Worm (Caenorhabditis elegans) whole organism, L1 larva: ENCODE results near the gene unc-130.

ENCODE experiments used
- C34B4.2 ChIP-seq: sonication (generic microtip); optimal IDR thresholded peaks from 2 replicates; lab custom pipeline; 2017; ENCODE audit warnings: mild to moderate bottlenecking, missing genetic modification characterization, missing compliant biosample characterization
- F16B12.6 ChIP-seq: fragments of 150-350 bp; optimal IDR thresholded peaks from 2 replicates; lab custom pipeline; 2014; ENCODE audit warnings: missing biosample characterization, missing genetic modification characterization
- aly-2 ChIP-seq: fragments of 150-350 bp; optimal IDR thresholded peaks from 2 replicates; lab custom pipeline; 2014; ENCODE audit warnings: missing biosample characterization, missing genetic modification characterization
- ceh-8 ChIP-seq: fragments of 200-800 bp; sonication (Bioruptor generic); optimal IDR thresholded peaks from 2 replicates; lab custom pipeline; 2018; ENCODE audit warnings: mild to moderate bottlenecking, missing genetic modification characterization, moderate library complexity, missing compliant biosample characterization
- ceh-82 ChIP-seq, 3 experiments: fragments of 150-350 bp in 1 of 3; sonication (generic microtip) in 2 of 3; optimal IDR thresholded peaks; 2 replicates each; lab custom pipeline; 2014 to 2017; ENCODE audit warnings: missing biosample characterization in 3 of 3, missing genetic modification characterization in 3 of 3
- ceh-88 ChIP-seq: fragments of 200-800 bp; sonication (Bioruptor generic); IDR thresholded peaks from 2 replicates; pipeline ENCODE4 v1.3.6; 2022; ENCODE audit warnings: missing genetic modification characterization, missing compliant biosample characterization
- dpl-1 ChIP-seq, 3 experiments: fragments of 150-350 bp in 2 of 3; sonication (generic microtip) in 1 of 3; optimal IDR thresholded peaks; 2 replicates each; lab custom pipeline; 2014 to 2017; ENCODE audit warnings: missing biosample characterization in 3 of 3, missing genetic modification characterization in 3 of 3, missing genetic modification reagents in 3 of 3
- dsc-1 ChIP-seq: sonication (generic microtip); optimal IDR thresholded peaks from 2 replicates; lab custom pipeline; 2016; ENCODE audit warnings: mild to moderate bottlenecking, missing genetic modification characterization, missing compliant biosample characterization
- efl-1 ChIP-seq, 4 experiments: fragments of 150-350 bp; optimal IDR thresholded peaks in 3 of 4; peaks in 1 of 4; 1 replicate in 1 of 4; 2 replicates in 3 of 4; lab custom pipeline; 2014; ENCODE audit warnings: missing biosample characterization in 2 of 4, missing genetic modification characterization in 2 of 4, missing genetic modification reagents in 2 of 4
- egl-27 ChIP-seq, 2 experiments: fragments of 150-350 bp in 1 of 2; sonication (generic microtip); optimal IDR thresholded peaks; 3 replicates each; lab custom pipeline; 2017 to 2018; ENCODE audit warnings: missing biosample characterization in 2 of 2, missing genetic modification characterization in 2 of 2, missing genetic modification reagents in 2 of 2
- elt-3 ChIP-seq, 6 experiments: fragments of 150-350 bp in 1 of 6; sonication (generic microtip); optimal IDR thresholded peaks; 2 replicates each; lab custom pipeline; 2017 to 2018; ENCODE audit warnings: missing biosample characterization in 6 of 6, missing genetic modification characterization in 6 of 6, inconsistent platforms in 1 of 6
- fkh-10 ChIP-seq: sonication (generic microtip); optimal IDR thresholded peaks from 2 replicates; lab custom pipeline; 2017; ENCODE audit warnings: missing biosample characterization, missing genetic modification reagents, missing genetic modification characterization
- grh-1 ChIP-seq: fragments of 200-800 bp; sonication (Bioruptor generic); IDR thresholded peaks from 2 replicates; pipeline ENCODE4 v1.3.6; 2022; ENCODE audit warnings: missing genetic modification reagents, missing genetic modification characterization, missing compliant biosample characterization
- hpl-2 ChIP-seq: fragments of 150-350 bp; optimal IDR thresholded peaks from 2 replicates; lab custom pipeline; 2014; ENCODE audit warnings: missing biosample characterization, missing genetic modification reagents, missing genetic modification characterization
- lin-13 ChIP-seq: fragments of 150-350 bp; optimal IDR thresholded peaks from 2 replicates; lab custom pipeline; 2014; ENCODE audit warnings: missing biosample characterization, missing genetic modification reagents, missing genetic modification characterization
- lin-14 ChIP-seq: fragments of 200-800 bp; sonication (Bioruptor generic); optimal IDR thresholded peaks from 2 replicates; lab custom pipeline; 2018; ENCODE audit warnings: mild to moderate bottlenecking, missing genetic modification characterization, moderate library complexity, missing compliant biosample characterization
- lin-35 ChIP-seq, 2 experiments: fragments of 150-350 bp; optimal IDR thresholded peaks; 2 replicates each; lab custom pipeline; 2014; ENCODE audit warnings: missing biosample characterization in 2 of 2, missing genetic modification characterization in 2 of 2, missing genetic modification reagents in 2 of 2
- lir-3 ChIP-seq: sonication (generic microtip); optimal IDR thresholded peaks from 2 replicates; lab custom pipeline; 2016; ENCODE audit warnings: mild to moderate bottlenecking, missing genetic modification characterization, moderate library complexity, missing compliant biosample characterization; ENCODE audit not compliant: poor library complexity
- lsy-2 ChIP-seq, 2 experiments: fragments of 150-350 bp; optimal IDR thresholded peaks; 2 replicates each; lab custom pipeline; 2014; ENCODE audit warnings: missing biosample characterization in 2 of 2, missing genetic modification characterization in 2 of 2
- mef-2 ChIP-seq: fragments of 150-350 bp; optimal IDR thresholded peaks from 2 replicates; lab custom pipeline; 2014; ENCODE audit warnings: missing biosample characterization, missing genetic modification characterization
- mep-1 ChIP-seq: fragments of 150-350 bp; optimal IDR thresholded peaks from 2 replicates; lab custom pipeline; 2014; ENCODE audit warnings: missing biosample characterization, missing genetic modification characterization
- nhr-11 ChIP-seq: fragments of 150-350 bp; optimal IDR thresholded peaks from 2 replicates; lab custom pipeline; 2014; ENCODE audit warnings: missing biosample characterization, missing genetic modification characterization
- nhr-19 ChIP-seq: fragments of 200-800 bp; sonication (Bioruptor generic); conservative IDR thresholded peaks from 2 replicates; pipeline ENCODE4 v1.3.6; 2022; ENCODE audit warnings: missing genetic modification characterization, missing compliant biosample characterization
- nhr-20 ChIP-seq: sonication (generic microtip); optimal IDR thresholded peaks from 2 replicates; lab custom pipeline; 2016; ENCODE audit warnings: mild to moderate bottlenecking, missing genetic modification characterization, missing compliant biosample characterization
- nhr-47 ChIP-seq: sonication (generic microtip); optimal IDR thresholded peaks from 2 replicates; lab custom pipeline; 2016; ENCODE audit warnings: mild to moderate bottlenecking, missing genetic modification characterization, moderate library complexity, missing compliant biosample characterization
- nhr-71 ChIP-seq: sonication (generic microtip); optimal IDR thresholded peaks from 2 replicates; lab custom pipeline; 2016; ENCODE audit warnings: mild to moderate bottlenecking, missing genetic modification characterization, moderate library complexity, missing compliant biosample characterization
- nhr-77 ChIP-seq: fragments of 150-350 bp; optimal IDR thresholded peaks from 2 replicates; lab custom pipeline; 2014; ENCODE audit warnings: missing biosample characterization, missing genetic modification characterization
- nhr-85 ChIP-seq: sonication (generic microtip); peaks from one replicate; lab custom pipeline; 2016; ENCODE audit warnings: missing genetic modification characterization, inconsistent platforms, missing compliant biosample characterization
- pax-3 ChIP-seq: fragments of 200-800 bp; sonication (Bioruptor generic); optimal IDR thresholded peaks from 2 replicates; lab custom pipeline; 2018; ENCODE audit warnings: mild to moderate bottlenecking, missing genetic modification characterization, moderate library complexity, missing compliant biosample characterization
- pqm-1 ChIP-seq: sonication (generic microtip); optimal IDR thresholded peaks from 3 replicates; lab custom pipeline; 2017; ENCODE audit warnings: missing biosample characterization, missing genetic modification characterization
- rnt-1 ChIP-seq: sonication (generic microtip); optimal IDR thresholded peaks from 2 replicates; lab custom pipeline; 2016; ENCODE audit warnings: mild to moderate bottlenecking, missing genetic modification characterization, moderate library complexity, missing compliant biosample characterization
- skn-1 ChIP-seq: fragments of 150-350 bp; optimal IDR thresholded peaks from 2 replicates; lab custom pipeline; 2014; ENCODE audit warnings: missing biosample characterization, missing genetic modification characterization
- snu-23 ChIP-seq: sonication (generic microtip); optimal IDR thresholded peaks from 2 replicates; lab custom pipeline; 2016; ENCODE audit warnings: missing genetic modification characterization, missing compliant biosample characterization
- swsn-7 ChIP-seq: sonication (generic microtip); optimal IDR thresholded peaks from 2 replicates; lab custom pipeline; 2016; ENCODE audit warnings: missing genetic modification characterization, missing compliant biosample characterization
- tbx-2 ChIP-seq: sonication (generic microtip); optimal IDR thresholded peaks from 2 replicates; lab custom pipeline; 2016; ENCODE audit warnings: missing genetic modification characterization, missing compliant biosample characterization
- unc-86 ChIP-seq: sonication (generic microtip); optimal IDR thresholded peaks from 2 replicates; lab custom pipeline; 2016; ENCODE audit warnings: missing genetic modification characterization, missing compliant biosample characterization
- unc-98 ChIP-seq: fragments of 200-800 bp; sonication (Bioruptor generic); IDR thresholded peaks from 2 replicates; pipeline ENCODE4 v1.3.6; 2022; ENCODE audit warnings: missing genetic modification characterization, missing compliant biosample characterization

The unc-130 gene

DNA sequence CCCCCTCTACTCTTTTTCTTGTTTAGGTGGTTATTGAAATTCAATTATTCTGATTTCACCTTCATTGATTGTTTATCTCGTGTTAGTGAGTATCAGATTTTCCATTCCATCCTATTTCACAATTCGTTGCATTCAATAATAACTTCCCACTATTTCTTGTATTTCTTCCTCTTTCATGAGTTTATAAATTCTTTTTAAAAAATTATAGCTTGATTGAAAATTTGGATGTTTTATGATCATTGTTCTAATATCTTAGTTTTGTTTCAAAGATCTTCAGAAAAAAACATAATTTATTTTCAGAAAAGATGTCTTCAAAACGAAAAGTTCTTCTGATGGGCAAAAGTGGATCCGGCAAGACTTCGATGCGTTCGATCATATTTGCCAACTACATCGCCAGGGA lies 19.3 kb downstream of the unc-130 start, which contains the start of gene raga-1:
TSS of gene raga-1 (plus strand) at position 301 of the 400 bp plus-strand sequence.
- no peak for TF ChIP-seq unc-86
- TF ChIP-seq nhr-11 = no peak
- TF ChIP-seq F16B12.6 (tag; lab: Kevin White, UChicago) = no peak
- no peak for TF ChIP-seq egl-27 (tag; optimal IDR thresholded peaks at IDR 0.05; lab: Kevin White, UChicago)
- no peak for TF ChIP-seq grh-1 (GFP tag; lab: Robert Waterston, UW)
- no peak for TF ChIP-seq lin-14 (GFP tag; lab: Kevin White, UChicago)
- TF ChIP-seq skn-1 (tag; lab: Kevin White, UChicago) = no peak
- no peak for TF ChIP-seq unc-98 (GFP tag; lab: Robert Waterston, UW)
- no peak for TF ChIP-seq ceh-8
- TF ChIP-seq pqm-1 (tag; lab: Kevin White, UChicago) = no peak
- TF ChIP-seq mef-2 = no peak
- TF ChIP-seq lin-13 (GFP tag; lab: Kevin White, UChicago) = no peak
- TF ChIP-seq aly-2 (tag; lab: Kevin White, UChicago) = no peak
- TF ChIP-seq, all 84 proteins: peak for 0

DNA sequence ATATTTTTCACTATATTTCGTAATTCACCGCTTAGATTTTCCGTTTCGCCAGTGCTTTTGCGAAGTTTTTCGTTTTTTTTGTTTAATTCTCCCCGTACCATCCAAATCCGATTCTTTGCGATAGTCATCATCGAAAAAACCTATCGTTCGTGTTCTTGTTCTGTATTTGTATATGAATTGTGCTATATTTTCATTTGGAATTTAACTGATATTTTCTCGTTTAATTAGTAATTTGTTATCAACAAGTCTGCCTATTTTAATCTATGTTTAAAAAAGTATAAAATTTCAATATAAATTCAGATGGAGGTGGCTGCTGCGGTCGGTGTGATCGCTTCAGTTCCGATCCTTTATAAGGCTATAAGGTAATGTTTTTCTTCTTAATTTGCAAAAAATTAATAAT lies 20.8 kb downstream of the unc-130 start, which contains the start of gene samp-1:
TSS of gene samp-1 (plus strand) at position 301 of the 400 bp plus-strand sequence.
- TF ChIP-seq dsc-1 (tag; lab: Kevin White, UChicago) (no peak), lin-13 (GFP tag; lab: Kevin White, UChicago) (no peak), skn-1 (tag; lab: Kevin White, UChicago) (no peak), fkh-10 (GFP tag; lab: Kevin White, UChicago) (no peak)

DNA sequence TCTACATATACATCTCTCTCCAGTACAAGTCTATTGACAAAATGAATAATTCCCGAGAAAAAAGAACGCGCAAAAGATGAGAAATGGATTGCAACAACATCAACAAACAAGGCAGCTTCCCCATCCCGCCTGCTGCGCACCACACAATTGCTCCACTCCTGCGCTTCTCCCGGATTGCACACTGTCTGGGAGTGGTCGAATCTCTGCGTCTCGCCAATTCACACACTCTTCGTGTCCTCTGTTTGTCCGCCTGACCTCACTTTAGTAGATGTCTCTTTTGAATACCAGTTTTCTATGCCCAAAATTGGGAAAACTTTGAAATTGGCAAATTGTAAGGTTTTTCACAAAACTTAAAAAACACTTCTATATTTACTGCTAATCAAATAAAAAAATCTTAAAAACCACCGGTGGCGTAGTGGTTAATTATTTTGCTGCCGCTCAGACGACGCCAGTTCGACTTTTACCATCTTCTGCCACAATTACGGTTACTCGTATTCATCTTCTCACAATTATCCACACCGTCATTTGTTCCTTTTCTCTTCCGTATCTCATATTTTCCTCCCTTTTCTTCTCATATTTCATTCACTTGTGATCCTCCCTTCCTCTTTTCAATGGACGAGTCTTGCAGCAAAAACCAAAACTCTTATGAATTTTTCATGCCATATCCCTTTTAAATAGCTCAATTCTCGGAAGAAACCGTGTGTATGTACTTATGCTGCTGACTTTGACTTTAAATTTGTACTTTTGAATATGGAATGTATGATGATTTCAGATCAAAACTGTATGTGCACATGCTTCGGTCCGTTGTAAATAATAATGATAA lies 24.1 kb downstream of the unc-130 start, which contains the start of gene rsf-1:
TSS of gene rsf-1 (plus strand) at position 773 of the 823 bp plus-strand sequence.
- TF ChIP-seq pax-3 (tag; lab: Kevin White, UChicago) = no peak
- TF ChIP-seq skn-1 (tag; lab: Kevin White, UChicago) = peak; percentile 24
- peak in 1 of 3 experiments; percentile 21 for TF ChIP-seq ceh-82 (tag; optimal IDR thresholded peaks at IDR 0.05; lab: Kevin White, UChicago)
- TF ChIP-seq elt-3 (tag; optimal IDR thresholded peaks at IDR 0.05; lab: Kevin White, UChicago) = no peak
- TF ChIP-seq nhr-77 = no peak
- peak; percentile 43 to 58 for TF ChIP-seq efl-1 (optimal IDR thresholded peaks at IDR 0.05; lab: Kevin White, UChicago)
- TF ChIP-seq efl-1 (GFP tag; optimal IDR thresholded peaks at IDR 0.05 in 1 of 2; lab: Kevin White, UChicago) = peak in 1 of 2 experiments; percentile 89
- peak; percentile 53 for TF ChIP-seq unc-86
- TF ChIP-seq lir-3 = no peak
- TF ChIP-seq nhr-47 (tag; lab: Kevin White, UChicago) = peak; percentile 24
- no peak for TF ChIP-seq C34B4.2 (tag; lab: Kevin White, UChicago)
- TF ChIP-seq nhr-19 (GFP tag; lab: Robert Waterston, UW) = no peak
- no peak for TF ChIP-seq hpl-2 (GFP tag; lab: Kevin White, UChicago)
- no peak for TF ChIP-seq rnt-1 (tag; lab: Kevin White, UChicago)
- TF ChIP-seq mep-1 (tag; lab: Kevin White, UChicago) = no peak
- peak in 1 of 2 experiments; percentile 25 for TF ChIP-seq lsy-2 (tag; optimal IDR thresholded peaks at IDR 0.05; lab: Kevin White, UChicago)
- peak; percentile 13; the same call in 1 of the 2 replicates for TF ChIP-seq ceh-88 (GFP tag; lab: Robert Waterston, UW)
- peak; percentile 25 for TF ChIP-seq swsn-7 (tag; lab: Kevin White, UChicago)
- TF ChIP-seq nhr-20 (tag; lab: Kevin White, UChicago) = peak; percentile 10
- peak in 1 of 3 experiments; percentile 4 for TF ChIP-seq dpl-1 (GFP tag; optimal IDR thresholded peaks at IDR 0.05; lab: Kevin White, UChicago)
- TF ChIP-seq tbx-2 (tag; lab: Kevin White, UChicago) = peak; percentile 15
- TF ChIP-seq nhr-85 (tag; lab: Kevin White, UChicago) = peak; percentile 31
- TF ChIP-seq snu-23 (GFP tag; lab: Kevin White, UChicago) = peak; percentile 14
- TF ChIP-seq nhr-71 (tag; lab: Kevin White, UChicago) = peak; percentile 3
- TF ChIP-seq lin-14 (GFP tag; lab: Kevin White, UChicago) = peak; percentile 57
- TF ChIP-seq grh-1 (GFP tag; lab: Robert Waterston, UW) = peak; percentile 31; the same call in 1 of the 2 replicates
- peak; percentile 0 to 9 for TF ChIP-seq lin-35 (GFP tag; optimal IDR thresholded peaks at IDR 0.05; lab: Kevin White, UChicago)
